Worm (Caenorhabditis elegans): Measurements from ENCODE around the gene kel-10.
A peak's percentile ranks its signal among the peaks of the same experiment; 100 is the strongest.

Gene kel-10

DNA sequence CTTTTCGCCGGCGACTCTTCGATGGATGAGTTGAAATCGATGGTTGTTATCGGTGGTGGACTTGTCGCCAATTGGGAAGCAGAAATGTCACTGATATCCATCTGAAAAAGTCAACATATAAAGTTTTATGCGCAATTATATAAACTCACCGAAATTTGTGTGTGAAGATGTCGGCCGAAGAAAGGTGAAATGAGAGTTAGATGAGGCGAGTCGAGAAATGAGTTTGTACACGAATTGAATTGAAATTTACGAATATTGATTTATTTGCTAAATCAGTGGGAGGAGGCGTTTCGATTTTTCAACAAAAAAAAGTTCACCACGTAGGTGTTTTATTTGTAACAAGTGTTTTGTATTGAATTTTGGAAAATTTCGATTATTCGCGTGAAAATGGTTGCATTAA, at the start of gene kel-10:
kel-10 (minus strand) TSS at position 101 of the 400 bp plus-strand sequence.
- TF ChIP-seq nhr-12 (tag; optimal IDR thresholded peaks at IDR 0.05), result no peak
- no peak for TF ChIP-seq bed-3 (GFP tag; optimal IDR thresholded peaks at IDR 0.05)
- TF ChIP-seq nhr-28 (tag; optimal IDR thresholded peaks at IDR 0.05), result no peak
- TF ChIP-seq ham-2 (GFP tag; optimal IDR thresholded peaks at IDR 0.05), result no peak
- no peak for TF ChIP-seq ceh-83 (GFP tag; optimal IDR thresholded peaks at IDR 0.05)
- no peak for TF ChIP-seq tbx-8 (GFP tag; optimal IDR thresholded peaks at IDR 0.05)
- TF ChIP-seq elt-3 (tag; optimal IDR thresholded peaks at IDR 0.05), result no peak
- TF ChIP-seq ztf-11 (tag; optimal IDR thresholded peaks at IDR 0.05), result no peak

DNA sequence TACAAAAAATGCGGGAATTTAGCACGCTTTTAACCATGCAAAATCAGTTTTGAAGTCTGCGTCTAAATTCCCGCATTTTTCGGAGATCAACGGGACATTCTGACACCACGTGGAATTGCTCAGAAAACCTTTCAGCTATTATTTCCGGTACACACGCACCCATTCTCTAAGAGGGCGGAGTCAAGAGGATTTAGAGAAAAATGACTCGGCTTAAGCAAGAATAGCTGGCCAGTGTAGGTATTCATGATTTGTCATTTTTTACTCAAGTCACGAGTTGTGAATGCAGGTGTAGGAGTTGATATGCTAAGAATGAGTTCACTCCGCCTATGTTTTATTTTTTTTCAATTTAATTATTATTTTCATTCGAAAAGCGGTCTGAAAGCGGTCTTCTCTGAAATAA, 49.5 kb upstream of the kel-10 start:
- TF ChIP-seq nhr-2 (tag; optimal IDR thresholded peaks at IDR 0.05) (no peak), mep-1 (tag; optimal IDR thresholded peaks at IDR 0.05) (no peak), cnd-1 (tag; optimal IDR thresholded peaks at IDR 0.05) (no peak), drap-1 (GFP tag; optimal IDR thresholded peaks at IDR 0.05) (no peak), snpc-4 (tag; optimal IDR thresholded peaks at IDR 0.05) (no peak), elt-3 (tag; optimal IDR thresholded peaks at IDR 0.05) (no peak), M03D4.4 (tag; optimal IDR thresholded peaks at IDR 0.05) (no peak)

DNA sequence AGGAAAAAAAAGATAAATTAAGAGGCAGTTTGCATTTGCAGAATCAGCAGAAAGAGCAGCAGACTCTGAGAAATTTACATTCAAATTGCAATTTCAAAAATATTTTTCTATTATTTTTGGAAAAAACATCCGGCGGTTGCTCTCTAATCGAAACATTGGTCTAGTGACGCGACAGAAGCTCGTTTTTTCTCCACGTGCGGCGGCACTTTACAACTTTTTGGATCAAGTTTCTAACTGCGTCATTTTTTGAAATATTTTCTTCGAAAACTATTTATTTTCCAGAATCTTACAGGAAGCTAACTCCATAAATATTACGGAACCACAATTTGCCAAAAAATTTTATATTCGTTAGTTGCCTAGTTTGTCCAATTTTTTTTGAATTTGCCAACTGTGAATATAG, 48.7 kb upstream of the kel-10 start:
- TF ChIP-seq ham-2 (GFP tag; optimal IDR thresholded peaks at IDR 0.05) (no peak), lsy-2 (tag; optimal IDR thresholded peaks at IDR 0.05) (no peak), ceh-43 (GFP tag; optimal IDR thresholded peaks at IDR 0.05) (no peak), mls-2 (tag; optimal IDR thresholded peaks at IDR 0.05) (no peak), flh-1 (GFP tag; optimal IDR thresholded peaks at IDR 0.05) (no peak), bed-3 (GFP tag; optimal IDR thresholded peaks at IDR 0.05) (no peak), cnd-1 (tag; optimal IDR thresholded peaks at IDR 0.05) (no peak)

DNA sequence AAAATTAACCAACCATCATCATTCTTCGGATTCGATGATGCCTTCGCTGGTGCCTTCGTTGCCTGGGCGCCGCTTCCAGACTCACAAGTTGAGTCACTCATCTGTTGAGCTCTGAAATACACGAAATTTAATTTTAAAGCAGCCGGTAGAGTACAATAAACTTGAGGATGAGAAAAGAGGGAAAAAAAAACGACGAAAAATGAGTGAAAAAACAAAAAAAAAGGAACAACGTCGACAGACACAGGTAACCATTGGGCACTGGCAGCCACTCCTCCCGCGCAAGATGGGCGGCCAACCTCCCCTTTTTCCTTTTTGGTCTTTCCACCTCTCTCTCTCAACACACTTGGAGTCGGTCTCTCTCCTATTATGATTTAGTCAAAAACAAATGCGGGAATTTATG, 45.4 kb upstream of the kel-10 start, which contains the start of gene K08E5.1:
K08E5.1 (minus strand) TSS at position 101 of the 400 bp plus-strand sequence.
- TF ChIP-seq nhr-76 (tag; optimal IDR thresholded peaks at IDR 0.05), result no peak
- no peak for TF ChIP-seq ceh-83 (GFP tag; optimal IDR thresholded peaks at IDR 0.05)
- no peak for TF ChIP-seq pha-4 (tag; optimal IDR thresholded peaks at IDR 0.05)
- no peak for TF ChIP-seq flh-1 (GFP tag; optimal IDR thresholded peaks at IDR 0.05)

DNA sequence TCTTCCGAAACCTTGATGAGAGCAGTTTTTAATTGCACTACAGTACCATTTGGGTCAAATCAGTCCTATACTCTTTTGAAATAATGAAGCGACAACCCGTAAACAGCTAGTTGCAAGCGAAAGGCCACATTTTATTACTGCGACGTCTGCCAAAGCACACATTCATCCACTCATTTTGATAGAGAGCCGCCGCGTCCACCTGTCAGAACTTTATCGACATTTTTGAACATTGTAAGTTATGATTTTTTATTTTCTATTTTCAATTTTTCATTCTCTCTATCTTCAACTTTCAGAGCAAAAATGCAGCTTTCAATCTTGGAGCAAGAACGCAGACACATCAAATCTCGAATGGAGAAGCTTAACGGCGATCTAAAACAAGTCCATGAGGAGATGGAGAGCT, 39.5 kb upstream of the kel-10 start, which contains the start of gene K08E5.6:
K08E5.6 (plus strand) TSS at position 301 of the 400 bp plus-strand sequence.
- no peak for TF ChIP-seq sptf-1 (tag; optimal IDR thresholded peaks at IDR 0.05)
- no peak for TF ChIP-seq nhr-2 (tag; optimal IDR thresholded peaks at IDR 0.05)
- TF ChIP-seq elt-3 (tag; optimal IDR thresholded peaks at IDR 0.05), result no peak
- no peak for TF ChIP-seq lsy-2 (tag; optimal IDR thresholded peaks at IDR 0.05)
- no peak for TF ChIP-seq drap-1 (GFP tag; optimal IDR thresholded peaks at IDR 0.05)
- no peak for TF ChIP-seq mep-1 (tag; optimal IDR thresholded peaks at IDR 0.05)
- TF ChIP-seq unc-39 (tag; optimal IDR thresholded peaks at IDR 0.05), result no peak

DNA sequence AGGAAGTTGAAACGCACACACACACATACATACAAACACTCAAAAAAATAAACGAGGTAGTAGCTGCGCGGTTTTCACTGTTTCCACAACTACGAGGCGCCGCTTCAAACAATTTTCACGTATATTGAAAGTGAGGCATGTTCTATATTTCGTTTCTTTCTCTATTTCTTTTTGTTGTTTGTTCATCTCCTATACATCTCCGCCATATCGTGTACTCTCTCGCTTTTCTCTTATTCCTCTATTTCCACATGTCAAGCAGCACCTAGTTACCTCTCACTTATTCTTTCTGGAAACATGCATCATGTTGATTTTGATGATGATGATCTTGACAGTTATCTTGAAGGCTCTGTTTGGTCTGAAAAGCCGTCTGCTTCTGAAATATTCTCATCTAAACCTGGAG, 35.5 kb upstream of the kel-10 start, which contains the start of gene ZK1128.7:
ZK1128.7 (plus strand) TSS at position 229 of the 400 bp plus-strand sequence.
- TF ChIP-seq nhr-28 (tag; optimal IDR thresholded peaks at IDR 0.05) (no peak), elt-1 (tag; optimal IDR thresholded peaks at IDR 0.05; ENCODE audit: borderline replicate concordance, insufficient read depth) (peak; percentile 29), tbx-8 (GFP tag; optimal IDR thresholded peaks at IDR 0.05) (no peak), ztf-11 (tag; optimal IDR thresholded peaks at IDR 0.05) (no peak)

DNA sequence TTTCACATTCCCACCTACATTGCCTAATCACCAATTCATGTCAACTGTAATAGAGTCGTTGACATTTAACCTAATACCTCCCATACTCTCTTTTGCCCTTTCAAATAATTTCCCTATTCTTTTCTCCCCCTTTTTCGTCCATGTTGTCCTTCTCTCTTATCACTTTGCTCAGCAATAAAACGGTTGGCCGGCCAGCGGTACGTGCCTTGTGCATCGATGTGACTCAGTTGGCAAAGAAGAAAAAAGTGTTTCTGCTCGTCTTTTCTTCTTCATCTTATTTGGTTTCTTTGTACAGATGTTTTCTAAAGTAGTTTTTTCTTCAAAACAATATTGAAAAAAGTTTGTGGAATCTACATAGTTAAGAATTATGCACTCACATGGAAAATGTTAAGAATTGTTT, 33.3 kb upstream of the kel-10 start:
- TF ChIP-seq snpc-4 (tag; optimal IDR thresholded peaks at IDR 0.05) (no peak), ham-2 (GFP tag; optimal IDR thresholded peaks at IDR 0.05) (no peak), ztf-11 (tag; optimal IDR thresholded peaks at IDR 0.05) (no peak), M03D4.4 (tag; optimal IDR thresholded peaks at IDR 0.05) (no peak), cnd-1 (tag; optimal IDR thresholded peaks at IDR 0.05) (no peak), elt-3 (tag; optimal IDR thresholded peaks at IDR 0.05) (no peak), bed-3 (GFP tag; optimal IDR thresholded peaks at IDR 0.05) (no peak), nhr-76 (tag; optimal IDR thresholded peaks at IDR 0.05) (no peak)

Data from whole organism, mixed stage, embryonic.